Worm (Caenorhabditis elegans): ENCODE results near the gene atf-8.
"Not testable (repeated sequence)": the region's sequence is repeated elsewhere in the genome, so short reads cannot be mapped to it uniquely, and the experiment has no call there.

The atf-8 gene

DNA sequence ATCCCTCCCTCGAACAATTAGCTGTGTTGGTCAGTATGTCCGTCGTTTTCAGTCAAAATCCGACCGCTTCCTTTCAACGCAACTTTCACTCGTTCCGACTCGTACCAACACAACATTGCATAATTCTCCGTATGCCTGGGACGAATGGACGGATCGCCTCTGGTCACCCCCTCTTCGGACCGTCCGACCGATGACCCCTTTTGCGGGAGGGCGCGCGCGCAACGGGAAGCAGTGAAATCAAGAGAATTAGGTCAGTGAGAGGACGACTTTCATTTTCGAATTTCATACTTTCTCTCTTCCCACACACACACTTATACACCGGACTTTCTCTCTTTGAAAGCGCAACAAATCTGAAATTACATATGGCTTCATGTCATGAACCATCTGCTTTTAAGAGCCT is at the start of gene atf-8:
Gene atf-8 (plus strand): TSS at position 234 of the 400 bp plus-strand sequence.
- TF ChIP-seq ceh-14 (tag; optimal IDR thresholded peaks at IDR 0.05) (no peak), T23F11.4 (GFP tag; optimal IDR thresholded peaks at IDR 0.05) (peak; percentile 42), ceh-9 (tag; optimal IDR thresholded peaks at IDR 0.05) (no peak), nfya-1 (tag; optimal IDR thresholded peaks at IDR 0.05) (peak; percentile 32), sox-2 (GFP tag; IDR thresholded peaks at IDR 0.05) (no peak), pros-1 (tag; optimal IDR thresholded peaks at IDR 0.05) (no peak), ceh-19 (GFP tag; optimal IDR thresholded peaks at IDR 0.05) (no peak), mec-3 (tag; optimal IDR thresholded peaks at IDR 0.05; ENCODE audit: borderline replicate concordance) (no peak), ceh-18 (tag; optimal IDR thresholded peaks at IDR 0.05) (no peak), sox-4 (tag; optimal IDR thresholded peaks at IDR 0.05) (no peak), F13H6.1 (tag; optimal IDR thresholded peaks at IDR 0.05) (no peak), elt-2 (tag; optimal IDR thresholded peaks at IDR 0.05) (no peak), hlh-15 (tag; optimal IDR thresholded peaks at IDR 0.05) (no peak), ceh-30 (tag; optimal IDR thresholded peaks at IDR 0.05) (no peak), ceh-6 (GFP tag; optimal IDR thresholded peaks at IDR 0.05) (no peak), ref-2 (tag; optimal IDR thresholded peaks at IDR 0.05) (peak; percentile 74), nhr-11 (tag; optimal IDR thresholded peaks at IDR 0.05) (no peak), ceh-31 (tag; optimal IDR thresholded peaks at IDR 0.05) (peak; percentile 14), ceh-45 (GFP tag; IDR thresholded peaks at IDR 0.05) (no peak), fax-1 (tag; optimal IDR thresholded peaks at IDR 0.05) (no peak), unc-3 (GFP tag; conservative IDR thresholded peaks at IDR 0.05) (no peak), unc-3 (tag; optimal IDR thresholded peaks at IDR 0.05) (no peak), tbx-2 (tag; optimal IDR thresholded peaks at IDR 0.05) (peak; percentile 3)

DNA sequence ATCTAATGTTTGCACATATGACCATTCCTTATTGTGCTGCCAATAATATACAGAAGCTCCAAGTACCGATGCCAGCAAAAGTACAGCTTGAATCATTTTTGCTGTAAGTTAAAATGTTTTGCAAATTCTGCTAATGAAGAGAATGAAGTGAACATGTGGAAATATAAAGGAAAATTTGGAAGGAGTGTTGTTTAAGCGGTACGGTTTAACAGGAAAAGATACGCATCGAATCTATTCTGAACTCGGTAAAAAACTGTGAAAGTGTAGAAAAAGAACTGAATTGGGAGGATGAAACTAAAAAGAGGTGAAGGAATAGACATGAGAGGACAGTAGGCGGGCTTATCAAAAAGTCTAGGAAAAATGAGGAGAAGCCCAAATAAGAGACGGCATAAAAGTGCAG is 42.1 kb upstream of the atf-8 start, which contains the start of gene Y38A10A.2:
Gene Y38A10A.2 (minus strand): TSS at position 101 of the 400 bp plus-strand sequence.
- no peak for TF ChIP-seq ceh-6 (GFP tag; optimal IDR thresholded peaks at IDR 0.05)
- no peak for TF ChIP-seq ceh-19 (GFP tag; optimal IDR thresholded peaks at IDR 0.05)
- TF ChIP-seq ceh-31 (tag; optimal IDR thresholded peaks at IDR 0.05): no peak
- no peak for TF ChIP-seq C08G9.2 (tag; optimal IDR thresholded peaks at IDR 0.05)

DNA sequence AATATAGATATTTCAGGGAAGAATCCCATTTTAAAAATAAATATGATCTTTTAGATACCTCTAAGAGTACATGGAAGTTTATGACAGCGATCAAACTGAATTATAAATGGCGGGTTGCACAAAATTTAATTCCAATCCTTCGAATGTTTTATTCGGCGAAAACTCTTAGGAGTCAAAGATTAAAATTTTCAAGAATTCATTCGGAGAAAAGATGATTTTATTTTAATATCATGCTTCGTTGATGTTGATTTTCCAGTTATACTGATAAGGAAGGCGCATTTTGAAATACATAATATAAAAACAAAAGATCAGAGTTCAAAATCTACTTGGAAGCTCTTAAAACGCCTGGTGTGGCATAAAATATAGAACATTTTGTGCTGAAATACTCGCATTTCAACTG is 38.3 kb upstream of the atf-8 start, which contains the start of gene srh-10:
Gene srh-10 (minus strand): TSS at position 29 of the 400 bp plus-strand sequence.
- TF ChIP-seq ztf-16 (tag; optimal IDR thresholded peaks at IDR 0.05): no peak
- no peak for TF ChIP-seq pros-1 (tag; optimal IDR thresholded peaks at IDR 0.05)
- no peak for TF ChIP-seq odd-2 (tag; optimal IDR thresholded peaks at IDR 0.05)
- TF ChIP-seq lin-11 (tag; optimal IDR thresholded peaks at IDR 0.05): no peak
- TF ChIP-seq fax-1 (tag; optimal IDR thresholded peaks at IDR 0.05): no peak
- TF ChIP-seq K02D7.2 (tag; optimal IDR thresholded peaks at IDR 0.05): no peak
- TF ChIP-seq ceh-2 (tag; optimal IDR thresholded peaks at IDR 0.05): no peak
- TF ChIP-seq ceh-19 (GFP tag; optimal IDR thresholded peaks at IDR 0.05): no peak

DNA sequence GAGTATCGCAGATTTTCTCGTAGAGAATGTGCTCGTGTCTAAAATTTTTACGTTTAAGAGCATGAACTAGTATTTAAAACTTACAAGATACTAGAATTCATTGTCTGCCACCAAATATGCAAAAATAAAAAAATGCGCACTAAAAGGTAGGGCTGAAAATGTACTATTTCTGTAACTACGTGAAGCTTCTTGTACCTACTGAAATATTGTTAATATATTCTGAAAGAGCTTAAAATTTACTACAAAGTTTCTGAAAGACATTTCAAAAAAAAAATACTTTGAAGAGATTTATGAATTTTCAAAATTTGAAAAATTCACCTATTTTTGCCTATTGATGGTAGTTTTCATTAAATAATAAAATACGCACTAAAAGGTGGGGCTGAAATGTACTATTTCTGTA is 35.4 kb upstream of the atf-8 start, which contains the start of gene fbxa-214:
Gene fbxa-214 (minus strand): TSS at position 101 of the 400 bp plus-strand sequence.
- not testable (repeated sequence) for TF ChIP-seq rnt-1, lin-11, pat-9 (tag; optimal IDR thresholded peaks at IDR 0.05)

DNA sequence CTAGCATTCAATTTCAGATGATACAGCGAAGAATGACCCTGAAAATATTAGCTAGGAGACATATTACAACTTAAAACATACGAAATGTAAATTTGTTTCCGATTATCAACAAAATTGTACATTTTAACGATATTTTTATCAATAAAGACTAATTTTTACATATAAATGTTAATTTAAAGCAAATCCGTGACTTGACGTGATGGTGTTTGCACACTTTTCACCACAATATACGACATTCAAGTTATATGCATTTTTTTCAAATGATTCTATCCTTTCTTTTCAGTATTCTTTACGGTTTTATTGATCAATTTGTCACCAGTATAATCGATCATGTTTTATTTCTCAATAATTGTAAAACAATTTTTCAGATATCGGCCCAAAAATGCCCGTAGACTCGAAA is 9.6 kb upstream of the atf-8 start, which contains the start of gene Y38A10A.7:
Gene Y38A10A.7 (plus strand): TSS at position 369 of the 400 bp plus-strand sequence.
- TF ChIP-seq pax-1 (tag; optimal IDR thresholded peaks at IDR 0.05): no peak
- no peak for TF ChIP-seq gmeb-2 (tag; optimal IDR thresholded peaks at IDR 0.05)
- TF ChIP-seq eyg-1 (tag; optimal IDR thresholded peaks at IDR 0.05): no peak
- no peak for TF ChIP-seq rnt-1 (tag; optimal IDR thresholded peaks at IDR 0.05)
- no peak for TF ChIP-seq hlh-15 (tag; optimal IDR thresholded peaks at IDR 0.05)
- no peak for TF ChIP-seq ahr-1 (tag; optimal IDR thresholded peaks at IDR 0.05)
